Fruit fly (Drosophila melanogaster) S2 (cell line): ENCODE results near the gene CG31106.

Source experiments
- CG8478 ChIP-seq: fragments of >200 bp; optimal IDR thresholded peaks from 2 replicates; lab custom pipeline; 2018
- CTCF ChIP-seq, 2 experiments: fragments of >200 bp; optimal IDR thresholded peaks; 2 replicates each; lab custom pipeline; 2018

CG31106 gene

dm6 chr3R:25265589-25266201 is 49.6 kb downstream of the CG31106 start, which contains the start of the genes GlnRS and RIOK2:
Gene GlnRS, minus strand, starts transcription at chr3R:25265721.
Gene RIOK2, plus strand, starts transcription at chr3R:25265844.
- no peak for TF ChIP-seq CG8478 (lab: Kevin White, UChicago)
- peak; percentile 0 to 51 for TF ChIP-seq CTCF (optimal IDR thresholded peaks at IDR 0.05; lab: Kevin White, UChicago)

- TF ChIP-seq CG8478 (lab: Kevin White, UChicago) (no peak), CTCF (optimal IDR thresholded peaks at IDR 0.05; lab: Kevin White, UChicago) (no peak)
Measured at dm6 chr3R:25266751-25267150, 50.7 kb downstream of the CG31106 start.
